Fruit fly (Drosophila melanogaster): Measurements from ENCODE around the gene Trl.

dm6 chr3L:14752816-14753215 is 8.0 kb downstream of the Trl start:
- TF ChIP-seq CG11617 (GFP tag; optimal IDR thresholded peaks at IDR 0.05): no peak
- TF ChIP-seq cic (GFP tag; optimal IDR thresholded peaks at IDR 0.05): no peak
- TF ChIP-seq CG33017 (tag; optimal IDR thresholded peaks at IDR 0.05): no peak
- no peak for TF ChIP-seq kay (GFP tag; ENCODE audit: borderline replicate concordance)
- no peak for TF ChIP-seq CG5204 (GFP tag; optimal IDR thresholded peaks at IDR 0.05)
- no peak for TF ChIP-seq ovo (GFP tag; optimal IDR thresholded peaks at IDR 0.05)
- no peak for TF ChIP-seq CG12768 (GFP tag; optimal IDR thresholded peaks at IDR 0.05)
- no peak for TF ChIP-seq tj (GFP tag; optimal IDR thresholded peaks at IDR 0.05)
- TF ChIP-seq Hr96 (GFP tag; optimal IDR thresholded peaks at IDR 0.05): no peak
- TF ChIP-seq pad (GFP tag; optimal IDR thresholded peaks at IDR 0.05): no peak
- TF ChIP-seq Clk (GFP tag; optimal IDR thresholded peaks at IDR 0.05): no peak
